Fruit fly (Drosophila melanogaster) Kc167 (cell line): ENCODE results near the gene CG32147.

Source experiments
- h ChIP-seq: fragments of >200 bp; optimal IDR thresholded peaks from 3 replicates; lab custom pipeline; 2018; ENCODE audit warnings: missing external identifiers
- psq ChIP-seq: fragments of >200 bp; optimal IDR thresholded peaks from 2 replicates; lab custom pipeline; 2017; ENCODE audit warnings: missing external identifiers

dm6 chr3L:15180816-15181215 is 37.0 kb upstream of the CG32147 start:
- TF ChIP-seq h: no peak
- no peak for TF ChIP-seq psq (lab: Kevin White, UChicago)
